Fruit fly (Drosophila melanogaster) whole organism, pupa: ENCODE measurements around the gene 140up.

Experiments
- EcR ChIP-seq: fragments of 200-800 bp; sonication (Bioruptor generic); optimal IDR thresholded peaks from 3 replicates; lab custom pipeline; 2019; ENCODE audit warnings: missing biosample characterization, missing genetic modification characterization, mild to moderate bottlenecking, moderate library complexity, missing genetic modification reagents
- Pif1A ChIP-seq: fragments of 200-800 bp; sonication (Bioruptor generic); optimal IDR thresholded peaks from 3 replicates; lab custom pipeline; 2016; ENCODE audit warnings: missing biosample characterization, missing genetic modification characterization
- Snoo ChIP-seq: fragments of 200-800 bp; sonication (Bioruptor generic); optimal IDR thresholded peaks from 3 replicates; lab custom pipeline; 2017; ENCODE audit warnings: missing biosample characterization, mild to moderate bottlenecking, missing genetic modification characterization, inconsistent platforms
- gl ChIP-seq: fragments of 200-800 bp; sonication (Bioruptor generic); optimal IDR thresholded peaks from 2 replicates; lab custom pipeline; 2018; ENCODE audit warnings: missing biosample characterization, mild to moderate bottlenecking, missing genetic modification characterization
- rn ChIP-seq: fragments of 200-800 bp; sonication (Bioruptor generic); IDR thresholded peaks from 2 replicates; pipeline ENCODE4 v1.3.6; 2022; ENCODE audit warnings: missing biosample characterization, missing genetic modification characterization

- TF ChIP-seq EcR (GFP tag; lab: Kevin White, UChicago): no peak
- no peak for TF ChIP-seq Pif1A (GFP tag; lab: Kevin White, UChicago)
- TF ChIP-seq gl (tag; lab: Kevin White, UChicago): no peak
- TF ChIP-seq rn (GFP tag; lab: Robert Waterston, UW): no peak
- no peak for TF ChIP-seq Snoo
Measured at dm6 chr3R:14096792-14097191, 28.6 kb downstream of the 140up start, which contains the start of gene CCHa1.
